Worm (Caenorhabditis elegans) whole organism, dauer: ENCODE results near the gene hpd-1.

ENCODE experiments used
- unc-62 ChIP-seq: sonication (generic microtip); optimal IDR thresholded peaks from 2 replicates; lab custom pipeline; 2017; ENCODE audit warnings: missing biosample characterization, missing genetic modification reagents, missing genetic modification characterization

hpd-1 gene

DNA sequence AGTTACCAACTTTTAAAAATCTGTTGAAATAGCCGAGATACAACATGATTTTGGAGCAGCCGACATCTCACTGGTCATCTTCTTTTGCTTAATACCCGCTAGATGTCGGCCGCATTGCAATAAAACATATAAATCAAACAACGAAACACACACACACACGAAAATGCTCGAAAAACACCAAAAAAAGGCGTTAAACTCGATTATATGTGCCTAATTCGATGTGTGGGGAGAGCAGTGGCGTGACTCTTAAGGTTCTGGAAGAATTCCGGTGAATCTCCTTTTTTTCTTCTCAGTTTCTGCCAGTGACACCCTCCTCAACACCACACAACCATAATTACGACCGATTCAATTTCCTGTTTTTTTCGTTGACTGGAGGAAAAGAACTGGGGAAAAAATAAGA, 44.9 kb downstream of the hpd-1 start:
- TF ChIP-seq unc-62 (GFP tag; lab: Kevin White, UChicago): no peak

- no peak for TF ChIP-seq unc-62 (GFP tag; lab: Kevin White, UChicago)
Measured at ce11 chrIII:10583483-10583882, 48.2 kb downstream of the hpd-1 start.

DNA sequence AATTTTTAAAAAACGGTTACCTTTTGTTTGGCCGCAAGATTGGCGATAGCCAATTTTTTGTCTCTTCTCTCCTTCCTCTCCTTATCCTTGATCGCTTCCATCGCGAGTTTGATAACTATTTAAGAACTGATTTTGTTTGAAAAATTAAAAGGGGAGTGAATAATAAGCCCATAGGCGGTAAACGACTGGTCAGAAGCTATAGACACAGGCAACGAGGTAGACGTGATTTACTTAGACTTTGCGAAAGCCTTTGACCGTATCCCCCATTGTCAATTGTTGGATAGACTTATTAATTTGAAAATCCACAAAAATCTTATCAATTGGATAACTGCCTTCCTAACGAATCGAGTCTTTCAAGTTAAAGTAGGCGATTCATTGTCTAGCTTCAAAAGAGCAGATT, 50.9 kb downstream of the hpd-1 start, which contains the start of gene Y45F3A.5:
Gene Y45F3A.5 (minus strand): TSS at position 101 of the 400 bp plus-strand sequence.
- TF ChIP-seq unc-62 (GFP tag; lab: Kevin White, UChicago): no peak
